Fruit fly (Drosophila melanogaster): Measurements from ENCODE around the gene CG7443.

The CG7443 gene

dm6 chr3R:8313038-8313437, 11.1 kb upstream of the CG7443 start, which contains the start of gene CG7483:
TSS of gene CG7483 (plus strand) at chr3R:8313208.
- TF ChIP-seq acj6 (GFP tag; optimal IDR thresholded peaks at IDR 0.05) (no peak), Eip78C (GFP tag) (peak; percentile 52)

- peak; percentile 30; the same call in 1 of the 3 replicates for TF ChIP-seq CG6163 (GFP tag; IDR thresholded peaks at IDR 0.05)
- TF ChIP-seq Ets21C (GFP tag; optimal IDR thresholded peaks at IDR 0.05), result no peak
- TF ChIP-seq OdsH (GFP tag; optimal IDR thresholded peaks at IDR 0.05), result no peak
- peak; percentile 11 for TF ChIP-seq esn (GFP tag; optimal IDR thresholded peaks at IDR 0.05)
These were observed 7.6 kb upstream of the CG7443 start, which contains the start of gene Coq2 for dm6 chr3R:8316344-8317105. TSS of gene Coq2 (minus strand) at chr3R:8316543.

- TF ChIP-seq CG8319 (GFP tag; optimal IDR thresholded peaks at IDR 0.05), result no peak
- no peak for TF ChIP-seq Met (GFP tag; optimal IDR thresholded peaks at IDR 0.05)
- no peak for TF ChIP-seq CG9139 (GFP tag; optimal IDR thresholded peaks at IDR 0.05)
- TF ChIP-seq CG11762 (GFP tag; optimal IDR thresholded peaks at IDR 0.05; ENCODE audit: insufficient read depth), result no peak
- TF ChIP-seq eg (GFP tag; IDR thresholded peaks at IDR 0.05), result 0 out of 3 replicates have a peak, but pooled peaks have one; percentile 39
- peak; percentile 53 for TF ChIP-seq Eip78C (GFP tag)
- TF ChIP-seq CG10669 (GFP tag; optimal IDR thresholded peaks at IDR 0.05), result no peak
- TF ChIP-seq CG8632 (GFP tag; optimal IDR thresholded peaks at IDR 0.05), result no peak
- TF ChIP-seq fkh (GFP tag; optimal IDR thresholded peaks at IDR 0.05), result no peak
- TF ChIP-seq CG6792 (GFP tag; optimal IDR thresholded peaks at IDR 0.05), result no peak
- no peak for TF ChIP-seq Hr39 (GFP tag; optimal IDR thresholded peaks at IDR 0.05)
- no peak for TF ChIP-seq fd85E (GFP tag; optimal IDR thresholded peaks at IDR 0.05)
These were observed 6.9 kb upstream of the CG7443 start, which contains the start of gene Ctr1B for dm6 chr3R:8317215-8317614. TSS of gene Ctr1B (plus strand) at chr3R:8317612.

- TF ChIP-seq CG11294 (GFP tag; IDR thresholded peaks at IDR 0.05) (no peak), net (GFP tag; optimal IDR thresholded peaks at IDR 0.05) (peak; percentile 20), CG6854 (GFP tag; optimal IDR thresholded peaks at IDR 0.05) (no peak), CG10669 (GFP tag; optimal IDR thresholded peaks at IDR 0.05) (no peak), CG6163 (GFP tag; IDR thresholded peaks at IDR 0.05) (peak; percentile 54; the same call in 2 of the 3 replicates), OdsH (GFP tag; optimal IDR thresholded peaks at IDR 0.05) (no peak), Hr4 (GFP tag; optimal IDR thresholded peaks at IDR 0.05) (peak; percentile 51), eg (GFP tag; IDR thresholded peaks at IDR 0.05) (peak; percentile 71), CG3032 (tag; optimal IDR thresholded peaks at IDR 0.05) (no peak), Sox14 (GFP tag; optimal IDR thresholded peaks at IDR 0.05) (no peak), CG3919 (GFP tag; optimal IDR thresholded peaks at IDR 0.05) (no peak), Eip78C (GFP tag) (no peak), Lpt (GFP tag; optimal IDR thresholded peaks at IDR 0.05) (no peak), CG4318 (GFP tag; optimal IDR thresholded peaks at IDR 0.05) (no peak), salr (GFP tag; optimal IDR thresholded peaks at IDR 0.05) (no peak), CG31627 (GFP tag; optimal IDR thresholded peaks at IDR 0.05) (no peak), fd59A (GFP tag; optimal IDR thresholded peaks at IDR 0.05) (no peak), vri (GFP tag; optimal IDR thresholded peaks at IDR 0.05) (no peak), acj6 (GFP tag; optimal IDR thresholded peaks at IDR 0.05) (no peak), fkh (GFP tag; optimal IDR thresholded peaks at IDR 0.05) (peak; percentile 47), Met (GFP tag; optimal IDR thresholded peaks at IDR 0.05) (no peak), topi (GFP tag; optimal IDR thresholded peaks at IDR 0.05) (no peak), pdm3 (GFP tag; optimal IDR thresholded peaks at IDR 0.05) (no peak), CG15336 (GFP tag; IDR thresholded peaks at IDR 0.05) (peak; percentile 76), CG11762 (GFP tag; optimal IDR thresholded peaks at IDR 0.05; ENCODE audit: insufficient read depth) (no peak), Blimp-1 (GFP tag; optimal IDR thresholded peaks at IDR 0.05) (no peak), spab (GFP tag; optimal IDR thresholded peaks at IDR 0.05) (no peak), dsx (GFP tag; optimal IDR thresholded peaks at IDR 0.05; ENCODE audit: poor library complexity, severe bottlenecking) (no peak), Gug (GFP tag; IDR thresholded peaks at IDR 0.05) (no peak), CG9139 (GFP tag; optimal IDR thresholded peaks at IDR 0.05) (no peak), Sox102F (GFP tag; optimal IDR thresholded peaks at IDR 0.05) (no peak), Hr38 (GFP tag; optimal IDR thresholded peaks at IDR 0.05) (no peak), cyc (GFP tag; optimal IDR thresholded peaks at IDR 0.05) (no peak), CG8119 (GFP tag; IDR thresholded peaks at IDR 0.05) (peak; percentile 66; the same call in 2 of the 3 replicates), CG11902 (GFP tag; optimal IDR thresholded peaks at IDR 0.05) (no peak)
These were observed 6.3 kb upstream of the CG7443 start for dm6 chr3R:8317709-8318335.

All from whole organism, prepupa.